Fruit fly (Drosophila melanogaster) whole organism, embryonic: Measurements from ENCODE around the gene CG15914.

Experiments used
- Atf3 ChIP-seq: fragments of 200-800 bp; sonication (Bioruptor generic); optimal IDR thresholded peaks from 3 replicates; lab custom pipeline; 2016; ENCODE audit warnings: missing biosample characterization, missing genetic modification characterization
- MTF-1 ChIP-seq: fragments of 200-800 bp; sonication (Bioruptor generic); optimal IDR thresholded peaks from 2 replicates; lab custom pipeline; 2018; ENCODE audit warnings: missing biosample characterization, mild to moderate bottlenecking, missing genetic modification characterization, borderline replicate concordance
- scrt ChIP-seq: fragments of 200-800 bp; sonication (Bioruptor generic); optimal IDR thresholded peaks from 2 replicates; lab custom pipeline; 2018; ENCODE audit warnings: missing biosample characterization, mild to moderate bottlenecking, missing genetic modification characterization, moderate library complexity

- TF ChIP-seq scrt (GFP tag; lab: Kevin White, UChicago) (no peak), MTF-1 (GFP tag; lab: Kevin White, UChicago) (no peak), Atf3 (GFP tag; lab: Kevin White, UChicago) (no peak)
These were observed 37.1 kb upstream of the CG15914 start for dm6 chrX:15816127-15816526.
